Worm (Caenorhabditis elegans): Measurements from ENCODE around the gene flp-16.

Gene flp-16

DNA sequence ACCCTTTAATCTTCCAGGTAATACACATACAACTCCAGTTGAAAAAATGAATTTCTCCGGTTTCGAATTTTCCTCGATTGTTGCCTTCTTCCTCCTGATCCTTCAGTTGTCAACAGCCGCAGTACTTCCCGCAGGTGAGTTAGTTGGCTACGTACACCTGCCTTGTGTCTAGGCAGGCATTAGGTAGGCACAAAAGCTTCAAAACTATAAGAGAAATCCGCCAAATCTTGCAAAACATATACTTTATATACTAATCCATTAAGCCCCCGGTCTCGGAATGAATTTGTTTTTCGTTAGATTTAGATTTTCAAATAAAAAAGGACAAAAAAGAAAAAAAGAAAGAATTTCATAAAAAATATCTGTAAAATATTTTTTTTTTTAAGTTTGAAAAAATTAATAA, at the start of gene flp-16:
Gene flp-16 (plus strand): TSS at position 18 of the 400 bp plus-strand sequence.
- TF ChIP-seq fkh-6 (tag; optimal IDR thresholded peaks at IDR 0.05) (no peak), T23F11.4 (GFP tag; optimal IDR thresholded peaks at IDR 0.05) (no peak), tbx-7 (tag; optimal IDR thresholded peaks at IDR 0.05) (no peak), unc-42 (tag; optimal IDR thresholded peaks at IDR 0.05) (no peak)

DNA sequence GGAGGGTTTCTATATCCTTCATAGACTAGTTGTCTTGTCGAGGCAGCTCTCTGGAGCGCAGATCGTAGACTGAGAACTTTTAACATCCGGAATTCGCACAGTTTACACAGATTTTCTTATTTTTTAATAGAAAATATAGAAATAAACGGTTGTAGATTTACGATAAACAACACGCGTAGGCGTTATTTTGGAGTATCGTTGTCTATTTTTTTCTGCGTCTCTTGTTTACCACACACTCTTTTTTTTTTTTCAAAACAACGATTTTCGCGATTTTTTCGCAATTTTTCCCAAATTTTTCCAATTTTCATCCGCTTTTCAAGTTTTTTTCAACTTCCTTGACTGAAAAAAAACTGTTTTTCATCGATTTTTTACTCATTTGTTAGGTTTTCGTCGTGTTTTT, 47.9 kb upstream of the flp-16 start, which contains the start of gene mecr-1:
Gene mecr-1 (minus strand): TSS at position 127 of the 400 bp plus-strand sequence.
- TF ChIP-seq K02D7.2 (tag; optimal IDR thresholded peaks at IDR 0.05) (no peak), rnt-1 (tag; optimal IDR thresholded peaks at IDR 0.05) (no peak), ceh-31 (tag; optimal IDR thresholded peaks at IDR 0.05) (peak; percentile 42), ama-1 (optimal IDR thresholded peaks at IDR 0.05) (no peak)

DNA sequence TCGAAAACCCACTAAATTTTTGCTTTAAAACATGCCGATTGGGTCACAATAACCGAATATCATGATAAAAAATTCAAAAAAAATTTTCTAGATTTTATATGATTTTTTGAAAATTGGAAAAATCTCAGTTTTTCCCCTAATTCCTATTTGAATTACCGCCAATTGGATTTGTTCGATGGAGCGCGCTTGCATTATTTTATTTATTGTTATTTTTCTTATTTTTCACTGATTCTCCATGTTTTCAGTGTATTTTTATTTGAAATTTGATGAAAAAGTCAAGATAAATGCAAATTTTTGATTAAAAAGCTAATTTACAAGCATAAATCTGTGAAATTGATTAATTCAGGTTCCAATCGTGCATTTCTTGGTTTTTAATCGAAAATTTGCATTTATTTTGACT, 47.0 kb upstream of the flp-16 start:
- TF ChIP-seq ceh-2 (tag; optimal IDR thresholded peaks at IDR 0.05) (no peak), che-1 (tag; optimal IDR thresholded peaks at IDR 0.05) (no peak), unc-3 (GFP tag; conservative IDR thresholded peaks at IDR 0.05) (no peak), unc-3 (tag; optimal IDR thresholded peaks at IDR 0.05) (no peak), pha-2 (tag; optimal IDR thresholded peaks at IDR 0.05) (no peak), pros-1 (tag; optimal IDR thresholded peaks at IDR 0.05) (no peak)

DNA sequence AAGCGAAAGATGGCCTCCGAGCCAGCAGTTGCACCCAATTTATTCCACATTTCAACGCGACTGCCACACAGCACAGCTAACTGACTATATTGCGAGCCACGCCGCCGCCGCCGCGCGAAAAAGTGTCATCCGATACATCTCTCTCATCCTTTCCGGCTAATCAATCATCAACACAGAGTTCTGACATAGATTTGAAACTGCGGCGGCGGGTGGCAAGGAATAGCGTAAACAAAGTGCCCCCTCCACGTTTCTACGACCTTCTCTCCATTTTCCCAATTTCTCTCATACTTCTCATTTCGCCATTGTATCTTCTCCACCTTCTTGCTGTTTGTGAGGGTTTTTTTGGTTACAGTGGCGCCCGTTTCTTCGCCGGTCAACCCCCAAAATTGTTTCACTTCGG, 45.7 kb upstream of the flp-16 start:
- no peak for TF ChIP-seq pat-9 (tag; optimal IDR thresholded peaks at IDR 0.05)
- TF ChIP-seq mec-3 (tag; optimal IDR thresholded peaks at IDR 0.05; ENCODE audit: borderline replicate concordance): peak; percentile 39
- peak; percentile 16 for TF ChIP-seq rnt-1 (tag; optimal IDR thresholded peaks at IDR 0.05)
- TF ChIP-seq syd-9 (tag; optimal IDR thresholded peaks at IDR 0.05): no peak
- TF ChIP-seq sox-2 (GFP tag; IDR thresholded peaks at IDR 0.05): no peak
- TF ChIP-seq ceh-34 (tag; optimal IDR thresholded peaks at IDR 0.05): peak; percentile 83
- TF ChIP-seq unc-55 (GFP tag; optimal IDR thresholded peaks at IDR 0.05): peak; percentile 97
- TF ChIP-seq ceh-18 (tag; optimal IDR thresholded peaks at IDR 0.05): peak; percentile 49
- peak; percentile 56 for TF ChIP-seq tbx-2 (tag; optimal IDR thresholded peaks at IDR 0.05)
- peak; percentile 24 for TF ChIP-seq ref-2 (tag; optimal IDR thresholded peaks at IDR 0.05)

DNA sequence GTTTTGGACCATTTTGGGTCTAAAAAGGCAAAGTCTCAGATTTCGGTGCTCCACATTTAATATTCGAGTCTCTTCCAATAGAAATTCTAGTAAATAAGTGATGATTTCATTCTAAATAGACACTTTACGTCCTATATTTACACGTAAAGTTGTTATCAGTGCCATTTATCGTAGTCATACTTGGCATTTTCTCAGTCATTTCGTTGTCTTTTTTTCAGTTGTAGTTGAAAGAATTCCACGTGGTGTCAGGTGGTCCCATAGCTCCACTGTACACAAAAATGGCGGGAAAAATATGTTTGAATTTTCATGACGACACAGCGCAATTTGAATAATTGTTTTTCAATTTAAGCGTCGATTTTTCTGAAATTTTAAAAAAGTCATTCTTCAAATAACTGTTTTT, 44.7 kb upstream of the flp-16 start:
- TF ChIP-seq ceh-18 (tag; optimal IDR thresholded peaks at IDR 0.05): no peak
- no peak for TF ChIP-seq pros-1 (tag; optimal IDR thresholded peaks at IDR 0.05)
- TF ChIP-seq unc-55 (GFP tag; optimal IDR thresholded peaks at IDR 0.05): no peak
- no peak for TF ChIP-seq pqm-1 (tag; optimal IDR thresholded peaks at IDR 0.05)
- no peak for TF ChIP-seq ets-4 (tag; optimal IDR thresholded peaks at IDR 0.05)
- TF ChIP-seq tbx-7 (tag; optimal IDR thresholded peaks at IDR 0.05): no peak
- TF ChIP-seq tbx-2 (tag; optimal IDR thresholded peaks at IDR 0.05): no peak
- TF ChIP-seq fkh-6 (tag; optimal IDR thresholded peaks at IDR 0.05): no peak
- TF ChIP-seq ztf-16 (tag; optimal IDR thresholded peaks at IDR 0.05): no peak
- no peak for TF ChIP-seq mec-3 (tag; optimal IDR thresholded peaks at IDR 0.05; ENCODE audit: borderline replicate concordance)
- TF ChIP-seq ttx-3 (tag; optimal IDR thresholded peaks at IDR 0.05): no peak

DNA sequence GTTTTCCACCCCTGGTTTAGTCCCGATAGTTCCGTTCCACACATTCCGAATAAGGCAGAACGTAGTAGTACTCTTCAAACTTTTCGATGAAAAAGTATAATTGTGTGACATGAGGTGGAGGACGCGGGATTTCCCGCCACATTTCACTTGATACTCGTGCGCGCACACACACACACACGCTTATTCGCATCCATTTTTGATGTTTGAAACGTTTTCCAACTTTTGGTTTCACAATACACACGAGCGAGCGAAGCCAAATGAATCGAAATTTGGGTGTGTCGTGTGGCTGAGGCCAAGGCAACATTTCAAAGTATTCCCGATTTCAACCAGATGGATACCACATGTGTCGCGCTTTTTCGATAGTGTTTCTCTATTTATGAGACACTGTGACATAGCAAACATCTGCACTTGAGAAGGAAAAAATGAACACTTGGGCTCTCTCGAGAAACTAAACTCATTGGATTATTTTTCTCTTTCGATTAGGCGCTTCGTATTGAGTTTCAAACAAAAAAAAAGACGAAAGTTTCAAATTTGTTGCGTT, 41.5 kb upstream of the flp-16 start:
- TF ChIP-seq ceh-19 (GFP tag; optimal IDR thresholded peaks at IDR 0.05) (peak; percentile 10), hlh-8 (tag; optimal IDR thresholded peaks at IDR 0.05) (peak; percentile 57), sox-2 (GFP tag; IDR thresholded peaks at IDR 0.05) (no peak)

DNA sequence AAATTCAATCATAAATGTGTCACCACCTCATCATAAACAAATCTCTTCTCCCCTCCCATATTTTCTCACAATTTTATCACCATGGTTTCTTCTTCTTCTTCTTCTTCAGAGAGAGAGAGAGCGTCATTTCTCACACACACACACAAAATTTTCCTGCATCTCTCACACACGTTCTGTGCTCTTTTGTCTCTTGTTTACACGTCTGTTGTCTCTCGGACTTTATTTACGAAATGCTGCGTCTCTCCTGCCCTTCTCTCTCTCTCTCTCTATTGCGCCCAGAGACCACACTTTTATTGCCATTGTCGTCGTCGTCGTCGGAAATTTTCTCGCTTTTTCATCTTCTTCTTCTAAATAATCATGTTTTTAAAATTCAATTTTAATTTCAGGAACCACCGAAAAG, 39.9 kb upstream of the flp-16 start, which contains the start of gene lec-1:
Gene lec-1 (plus strand): TSS at position 387 of the 400 bp plus-strand sequence.
- no peak for TF ChIP-seq ceh-24 (tag; optimal IDR thresholded peaks at IDR 0.05)
- peak; percentile 36 for TF ChIP-seq dmd-4 (tag; optimal IDR thresholded peaks at IDR 0.05; ENCODE audit: borderline replicate concordance)
- TF ChIP-seq unc-55 (GFP tag; optimal IDR thresholded peaks at IDR 0.05): peak; percentile 49
- peak; percentile 29 for TF ChIP-seq rnt-1 (tag; optimal IDR thresholded peaks at IDR 0.05)
- peak; percentile 69 for TF ChIP-seq nfya-1 (tag; optimal IDR thresholded peaks at IDR 0.05)
- TF ChIP-seq ceh-34 (tag; optimal IDR thresholded peaks at IDR 0.05): peak; percentile 18
- TF ChIP-seq ceh-18 (tag; optimal IDR thresholded peaks at IDR 0.05): peak; percentile 42
- no peak for TF ChIP-seq ceh-45 (GFP tag; IDR thresholded peaks at IDR 0.05)
- TF ChIP-seq ceh-31 (tag; optimal IDR thresholded peaks at IDR 0.05): peak; percentile 52
- TF ChIP-seq dve-1 (tag; optimal IDR thresholded peaks at IDR 0.05): peak; percentile 62
- TF ChIP-seq Y22D7AL.16 (tag; optimal IDR thresholded peaks at IDR 0.05): no peak
- TF ChIP-seq tbx-2 (tag; optimal IDR thresholded peaks at IDR 0.05): peak; percentile 68
- TF ChIP-seq ceh-14 (tag; optimal IDR thresholded peaks at IDR 0.05): peak; percentile 31
- TF ChIP-seq unc-42 (tag; optimal IDR thresholded peaks at IDR 0.05): peak; percentile 61
- no peak for TF ChIP-seq che-1 (tag; optimal IDR thresholded peaks at IDR 0.05)
- no peak for TF ChIP-seq sdc-2 (tag; optimal IDR thresholded peaks at IDR 0.05)
